Worm (Caenorhabditis elegans): ENCODE results near the gene str-46.

DNA sequence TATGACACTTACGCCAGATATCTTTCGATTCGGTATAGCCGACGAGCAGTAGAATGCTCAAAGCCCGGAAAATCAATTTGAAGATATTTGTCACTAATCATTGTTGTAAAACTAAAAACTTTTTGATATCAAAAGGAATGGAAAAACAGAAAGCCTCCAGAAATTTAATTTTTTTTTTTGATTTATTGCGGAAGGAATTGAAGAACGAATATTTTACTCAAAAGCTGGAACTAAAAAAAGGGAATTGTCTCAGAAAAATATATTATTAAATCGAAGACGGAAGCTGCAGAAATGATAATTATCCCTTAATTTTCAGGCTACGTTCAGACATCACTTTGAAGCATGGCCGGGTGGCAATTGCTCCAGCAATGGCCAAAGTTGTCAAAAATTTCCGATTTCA is 44.1 kb upstream of the str-46 start, which contains the start of gene srw-137:
- TF ChIP-seq unc-62 (GFP tag; optimal IDR thresholded peaks at IDR 0.05) (no peak), nfya-1 (tag; optimal IDR thresholded peaks at IDR 0.05; ENCODE audit: borderline replicate concordance, insufficient read depth) (no peak), ceh-100 (GFP tag; IDR thresholded peaks at IDR 0.05) (no peak), cebp-2 (GFP tag; IDR thresholded peaks at IDR 0.05) (no peak), aptf-3 (GFP tag; IDR thresholded peaks at IDR 0.05) (no peak), ceh-91 (GFP tag; IDR thresholded peaks at IDR 0.05) (no peak), F33H1.4 (GFP tag; IDR thresholded peaks at IDR 0.05) (no peak), B0035.1 (tag; optimal IDR thresholded peaks at IDR 0.05) (no peak), B0019.2 (GFP tag; conservative IDR thresholded peaks at IDR 0.05) (no peak)
